Worm (Caenorhabditis elegans): ENCODE measurements around the gene C08E8.9.

Gene C08E8.9

DNA sequence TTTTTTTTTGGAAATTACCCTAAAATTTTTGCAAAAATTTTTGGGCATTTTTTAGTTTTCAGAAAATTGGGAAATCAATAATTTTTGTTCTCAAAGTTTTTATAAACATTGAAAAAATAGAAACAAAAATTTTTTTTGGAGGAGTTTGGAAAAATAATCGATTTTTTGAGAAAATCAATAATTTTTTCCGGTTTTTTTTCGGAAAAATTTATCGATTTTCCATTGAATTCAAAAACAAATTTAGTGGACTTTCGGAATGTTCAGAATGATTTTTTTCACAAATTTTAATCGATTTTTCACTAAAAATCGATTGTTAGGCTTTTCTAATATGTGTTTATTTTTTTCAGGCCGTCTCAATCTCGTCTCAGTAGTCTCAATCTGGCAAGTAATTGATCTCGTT is 27.0 kb upstream of the C08E8.9 start:
- TF ChIP-seq ceh-28 (tag; optimal IDR thresholded peaks at IDR 0.05) = peak; percentile 57
- TF ChIP-seq fkh-2 (tag; optimal IDR thresholded peaks at IDR 0.05) = no peak

DNA sequence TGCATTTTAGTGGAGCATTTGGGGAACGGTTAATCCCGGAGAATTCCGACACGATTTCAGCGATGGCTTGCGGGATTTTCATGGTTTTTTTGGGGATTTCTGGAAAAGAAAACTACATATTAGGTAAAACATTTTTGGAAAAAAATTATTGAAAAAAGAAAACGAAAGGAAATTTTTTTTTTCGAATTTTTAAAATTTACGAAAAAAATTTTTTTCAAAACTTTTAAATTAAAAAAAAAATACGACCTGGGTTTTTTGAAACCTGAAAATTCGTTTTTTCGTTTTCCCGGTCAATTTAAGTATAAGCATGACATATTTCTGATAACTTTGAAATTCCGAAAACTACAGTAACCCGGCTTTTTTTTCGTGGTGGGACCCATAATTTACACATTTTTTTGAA is 24.9 kb upstream of the C08E8.9 start, which contains the start of gene C08E8.10:
C08E8.10 (minus strand) TSS at position 101 of the 400 bp plus-strand sequence.
- TF ChIP-seq fkh-2 (tag; optimal IDR thresholded peaks at IDR 0.05) (no peak), tbx-2 (tag; optimal IDR thresholded peaks at IDR 0.05) (no peak), jun-1 (tag; optimal IDR thresholded peaks at IDR 0.05) (no peak), fkh-10 (GFP tag; optimal IDR thresholded peaks at IDR 0.05) (no peak)

DNA sequence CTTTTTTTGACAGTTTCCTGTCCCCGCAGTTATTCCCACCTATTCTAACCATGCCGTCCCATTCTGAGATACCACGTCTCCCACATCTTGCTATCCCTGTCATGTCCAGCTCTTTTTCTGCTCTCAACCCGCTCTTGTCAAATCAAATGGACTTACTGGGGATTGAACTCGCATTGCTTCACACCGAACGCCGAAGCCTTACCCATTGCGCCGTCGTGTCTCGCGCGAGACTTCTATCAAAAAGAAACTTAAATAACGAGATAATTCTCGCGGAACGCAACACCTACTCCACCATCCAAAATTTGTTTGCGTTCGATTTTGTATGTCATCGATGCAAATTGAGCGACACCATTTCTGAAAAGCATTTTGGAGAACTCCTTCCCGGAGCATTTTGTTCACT is 20.5 kb upstream of the C08E8.9 start:
- no peak for TF ChIP-seq ceh-28 (tag; optimal IDR thresholded peaks at IDR 0.05)
- no peak for TF ChIP-seq nhr-77 (tag; optimal IDR thresholded peaks at IDR 0.05)
- TF ChIP-seq daf-12 (tag; optimal IDR thresholded peaks at IDR 0.05) = no peak
- TF ChIP-seq pqm-1 (tag; optimal IDR thresholded peaks at IDR 0.05) = no peak
- no peak for TF ChIP-seq nhr-25 (tag; optimal IDR thresholded peaks at IDR 0.05)
- no peak for TF ChIP-seq pha-4 (tag; optimal IDR thresholded peaks at IDR 0.05)
- TF ChIP-seq lin-39 (tag; optimal IDR thresholded peaks at IDR 0.05) = no peak
- no peak for TF ChIP-seq skn-1 (tag; optimal IDR thresholded peaks at IDR 0.05)
- no peak for TF ChIP-seq unc-62 (GFP tag; optimal IDR thresholded peaks at IDR 0.05)
- TF ChIP-seq nhr-67 (tag; optimal IDR thresholded peaks at IDR 0.05) = no peak
- no peak for TF ChIP-seq ZK546.5 (tag; optimal IDR thresholded peaks at IDR 0.05)
- TF ChIP-seq fkh-10 (GFP tag; optimal IDR thresholded peaks at IDR 0.05) = no peak
- TF ChIP-seq snpc-4 (tag; optimal IDR thresholded peaks at IDR 0.05) = no peak

DNA sequence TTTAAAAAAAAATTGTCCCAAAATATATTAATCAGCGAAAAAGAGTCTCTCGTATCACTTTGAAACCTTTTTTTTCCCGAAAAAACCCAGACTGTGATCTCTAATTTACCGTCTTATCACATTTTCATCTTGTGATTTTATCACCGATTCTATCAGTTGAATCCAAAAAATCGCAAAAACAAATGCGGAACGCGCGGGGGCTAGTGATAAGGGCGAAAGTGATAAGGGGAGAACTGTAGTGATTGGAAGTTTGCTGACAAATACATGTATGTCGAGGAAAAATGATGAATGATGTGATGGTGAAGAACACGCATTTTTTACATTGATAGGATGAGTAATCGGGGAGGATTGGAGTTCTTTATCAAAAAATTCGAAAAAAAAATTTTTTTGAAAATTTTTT is 18.6 kb upstream of the C08E8.9 start:
- TF ChIP-seq sea-2 (GFP tag; optimal IDR thresholded peaks at IDR 0.05) (no peak), pha-4 (tag; optimal IDR thresholded peaks at IDR 0.05) (peak; percentile 55), ceh-28 (tag; optimal IDR thresholded peaks at IDR 0.05) (peak; percentile 44), nhr-77 (tag; optimal IDR thresholded peaks at IDR 0.05) (no peak), nhr-76 (tag; optimal IDR thresholded peaks at IDR 0.05) (no peak), fos-1 (tag; optimal IDR thresholded peaks at IDR 0.05) (peak; percentile 81), elt-2 (tag; optimal IDR thresholded peaks at IDR 0.05) (peak; percentile 100), nhr-237 (tag; optimal IDR thresholded peaks at IDR 0.05) (no peak), pqm-1 (tag; optimal IDR thresholded peaks at IDR 0.05) (peak; percentile 100), nhr-23 (tag; optimal IDR thresholded peaks at IDR 0.05) (peak; percentile 57), egl-27 (tag; optimal IDR thresholded peaks at IDR 0.05) (peak; percentile 88), aly-2 (tag; optimal IDR thresholded peaks at IDR 0.05) (no peak), elt-3 (tag; optimal IDR thresholded peaks at IDR 0.05) (peak; percentile 68 to 96 (median 94)), mdl-1 (tag; optimal IDR thresholded peaks at IDR 0.05) (no peak), nhr-43 (tag; optimal IDR thresholded peaks at IDR 0.05; ENCODE audit: poor library complexity, severe bottlenecking) (peak; percentile 75), jun-1 (tag; optimal IDR thresholded peaks at IDR 0.05) (peak; percentile 98), nhr-12 (tag; optimal IDR thresholded peaks at IDR 0.05) (no peak), fkh-2 (tag; optimal IDR thresholded peaks at IDR 0.05) (no peak), ztf-11 (tag; optimal IDR thresholded peaks at IDR 0.05) (no peak), skn-1 (tag; optimal IDR thresholded peaks at IDR 0.05) (peak; percentile 34), unc-62 (GFP tag; optimal IDR thresholded peaks at IDR 0.05) (no peak)

DNA sequence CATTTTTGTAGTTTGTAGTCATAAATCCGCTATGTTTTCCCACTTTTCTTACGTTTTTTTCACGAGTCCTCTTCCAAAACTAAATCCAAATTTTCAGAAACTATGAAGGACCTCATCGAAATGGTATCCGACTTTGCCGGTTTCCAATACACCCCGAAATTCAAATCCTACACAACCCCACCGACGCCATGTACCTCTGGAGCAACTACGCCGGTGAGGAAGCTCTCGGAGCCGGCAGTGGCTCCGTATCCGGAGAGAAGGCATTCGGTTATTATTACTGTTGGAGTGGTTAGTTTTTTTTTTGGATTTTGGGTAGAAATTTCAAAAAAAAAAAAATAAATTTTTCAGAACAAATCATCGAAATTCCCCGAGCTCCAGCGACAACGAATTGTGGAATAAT is 14.6 kb upstream of the C08E8.9 start, which contains the start of gene C08E8.3:
C08E8.3 (plus strand) TSS at position 84 of the 400 bp plus-strand sequence.
- no peak for TF ChIP-seq skn-1 (tag; optimal IDR thresholded peaks at IDR 0.05)
- no peak for TF ChIP-seq mdl-1 (tag; optimal IDR thresholded peaks at IDR 0.05)
- TF ChIP-seq daf-12 (tag; optimal IDR thresholded peaks at IDR 0.05) = no peak

DNA sequence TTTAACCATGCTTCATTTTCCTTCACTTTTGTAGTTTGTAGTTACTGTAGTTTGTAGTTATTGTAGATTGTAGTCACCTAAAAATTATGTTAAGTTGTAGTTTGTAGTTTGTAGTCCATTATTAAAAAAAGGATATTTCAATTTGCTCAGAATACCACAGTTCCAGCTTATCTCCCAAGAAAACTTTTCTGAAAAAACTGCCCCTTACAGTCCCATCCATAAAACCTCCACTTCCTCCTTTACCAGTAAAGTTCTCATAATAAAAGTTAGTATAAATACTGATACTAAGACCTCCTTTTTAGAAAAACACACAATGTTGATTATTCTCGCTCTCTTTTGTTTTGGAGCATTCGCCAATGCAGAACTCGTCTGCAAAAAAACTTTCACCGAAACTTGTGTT is 13.9 kb upstream of the C08E8.9 start, which contains the start of gene C08E8.11:
C08E8.11 (plus strand) TSS at position 301 of the 400 bp plus-strand sequence.
- no peak for TF ChIP-seq ceh-28 (tag; optimal IDR thresholded peaks at IDR 0.05)
- TF ChIP-seq nhr-28 (tag; optimal IDR thresholded peaks at IDR 0.05) = no peak
- TF ChIP-seq nhr-237 (tag; optimal IDR thresholded peaks at IDR 0.05) = no peak
- no peak for TF ChIP-seq tbx-2 (tag; optimal IDR thresholded peaks at IDR 0.05)
- TF ChIP-seq ceh-16 (tag; optimal IDR thresholded peaks at IDR 0.05) = no peak
- TF ChIP-seq ceh-9 (tag; optimal IDR thresholded peaks at IDR 0.05) = no peak
- TF ChIP-seq nhr-43 (tag; optimal IDR thresholded peaks at IDR 0.05; ENCODE audit: poor library complexity, severe bottlenecking) = no peak
- TF ChIP-seq nhr-11 (tag; optimal IDR thresholded peaks at IDR 0.05) = no peak
- TF ChIP-seq fos-1 (tag; optimal IDR thresholded peaks at IDR 0.05) = no peak
- no peak for TF ChIP-seq egl-27 (tag; optimal IDR thresholded peaks at IDR 0.05)
- no peak for TF ChIP-seq pha-4 (tag; optimal IDR thresholded peaks at IDR 0.05)
- TF ChIP-seq R02D3.7 (tag; optimal IDR thresholded peaks at IDR 0.05) = no peak
- no peak for TF ChIP-seq nhr-67 (tag; optimal IDR thresholded peaks at IDR 0.05)
- TF ChIP-seq pqm-1 (tag; optimal IDR thresholded peaks at IDR 0.05) = no peak
- TF ChIP-seq unc-39 (tag; optimal IDR thresholded peaks at IDR 0.05) = no peak
- no peak for TF ChIP-seq nhr-76 (tag; optimal IDR thresholded peaks at IDR 0.05)
- TF ChIP-seq hmg-11 (tag; optimal IDR thresholded peaks at IDR 0.05) = no peak
- TF ChIP-seq eor-1 (tag; optimal IDR thresholded peaks at IDR 0.05) = no peak
- TF ChIP-seq ztf-11 (tag; optimal IDR thresholded peaks at IDR 0.05) = no peak
- no peak for TF ChIP-seq ztf-4 (tag; optimal IDR thresholded peaks at IDR 0.05)

All from whole organism, L3 larva.